Fruit fly (Drosophila melanogaster) whole organism, embryonic: Measurements from ENCODE around the gene CG42795.

Experiments
- ATbp ChIP-seq: fragments of 200-800 bp; sonication (Bioruptor generic); optimal IDR thresholded peaks from 2 replicates; lab custom pipeline; 2017; ENCODE audit warnings: missing biosample characterization, mild to moderate bottlenecking, missing genetic modification characterization, missing genetic modification reagents
- Atf-2 ChIP-seq: fragments of 200-800 bp; sonication (Bioruptor generic); optimal IDR thresholded peaks from 2 replicates; lab custom pipeline; 2016; ENCODE audit warnings: missing biosample characterization, missing genetic modification characterization
- B-H2 ChIP-seq: fragments of 200-800 bp; sonication (Bioruptor generic); optimal IDR thresholded peaks from 2 replicates; lab custom pipeline; 2018; ENCODE audit warnings: missing biosample characterization, mild to moderate bottlenecking, missing genetic modification characterization
- CG10431 ChIP-seq: fragments of 200-800 bp; sonication (Bioruptor generic); optimal IDR thresholded peaks from 3 replicates; lab custom pipeline; 2018; ENCODE audit warnings: missing biosample characterization, mild to moderate bottlenecking, missing genetic modification characterization
- CG12071 ChIP-seq: fragments of 200-800 bp; sonication (Bioruptor generic); optimal IDR thresholded peaks from 3 replicates; lab custom pipeline; 2018; ENCODE audit warnings: missing biosample characterization, mild to moderate bottlenecking, missing genetic modification characterization
- CG12104 ChIP-seq: fragments of 200-800 bp; sonication (Bioruptor generic); optimal IDR thresholded peaks from 3 replicates; lab custom pipeline; 2016; ENCODE audit warnings: missing biosample characterization, missing genetic modification characterization
- CG12236 ChIP-seq: fragments of 200-800 bp; sonication (Bioruptor generic); optimal IDR thresholded peaks from 2 replicates; lab custom pipeline; 2016; ENCODE audit warnings: missing biosample characterization, missing genetic modification characterization
- CG12659 ChIP-seq: fragments of 200-800 bp; sonication (Bioruptor generic); optimal IDR thresholded peaks from 3 replicates; lab custom pipeline; 2017; ENCODE audit warnings: mild to moderate bottlenecking, missing biosample characterization, missing genetic modification reagents, missing genetic modification characterization
- CG13894 ChIP-seq: fragments of 200-800 bp; sonication (Bioruptor generic); optimal IDR thresholded peaks from 3 replicates; lab custom pipeline; 2018; ENCODE audit warnings: missing biosample characterization, mild to moderate bottlenecking, missing genetic modification characterization, moderate library complexity
- CG14014 ChIP-seq: fragments of 200-800 bp; sonication (Bioruptor generic); IDR thresholded peaks from 2 replicates; pipeline ENCODE4 v1.3.6; 2022; ENCODE audit warnings: missing biosample characterization, missing genetic modification characterization
- CG14050 ChIP-seq: fragments of 200-800 bp; sonication (Bioruptor generic); IDR thresholded peaks from 3 replicates; pipeline ENCODE4 v1.3.6; 2022; ENCODE audit warnings: missing biosample characterization, missing genetic modification characterization
- CG14710 ChIP-seq: fragments of 200-800 bp; sonication (Bioruptor generic); optimal IDR thresholded peaks from 3 replicates; lab custom pipeline; 2019; ENCODE audit warnings: missing biosample characterization, mild to moderate bottlenecking, missing genetic modification characterization, moderate library complexity
- CG16863 ChIP-seq: fragments of 200-800 bp; sonication (Bioruptor generic); optimal IDR thresholded peaks from 3 replicates; lab custom pipeline; 2016; ENCODE audit warnings: missing biosample characterization, missing genetic modification characterization
- CG17912 ChIP-seq: fragments of 200-800 bp; sonication (Bioruptor generic); optimal IDR thresholded peaks from 2 replicates; lab custom pipeline; 2018; ENCODE audit warnings: missing biosample characterization, mild to moderate bottlenecking, missing genetic modification characterization
- CG18764 ChIP-seq: fragments of 200-800 bp; sonication (Bioruptor generic); optimal IDR thresholded peaks from 3 replicates; lab custom pipeline; 2016; ENCODE audit warnings: missing biosample characterization, missing genetic modification characterization
- CG2889 ChIP-seq: fragments of 200-800 bp; sonication (Bioruptor generic); IDR thresholded peaks from 3 replicates; pipeline ENCODE4 v1.3.6; 2022; ENCODE audit warnings: missing biosample characterization, missing genetic modification characterization
- CG34422 ChIP-seq: fragments of 200-800 bp; sonication (Bioruptor generic); IDR thresholded peaks from 3 replicates; pipeline ENCODE4 v1.3.6; 2022; ENCODE audit warnings: missing biosample characterization, missing genetic modification characterization
- CG4854 ChIP-seq: fragments of 200-800 bp; sonication (Bioruptor generic); optimal IDR thresholded peaks from 2 replicates; lab custom pipeline; 2016; ENCODE audit warnings: missing biosample characterization, missing genetic modification characterization, inconsistent platforms
- CG7271 ChIP-seq: fragments of 200-800 bp; sonication (Bioruptor generic); optimal IDR thresholded peaks from 2 replicates; lab custom pipeline; 2018; ENCODE audit warnings: missing biosample characterization, mild to moderate bottlenecking, missing genetic modification characterization, moderate library complexity
- CG7372 ChIP-seq: fragments of 200-800 bp; sonication (Bioruptor generic); IDR thresholded peaks from 2 replicates; pipeline ENCODE4 v1.3.6; 2022; ENCODE audit warnings: missing biosample characterization, missing genetic modification characterization
- CG8290 ChIP-seq, 3 experiments: fragments of 200-800 bp; sonication (Bioruptor generic); optimal IDR thresholded peaks; 2 replicates each; lab custom pipeline; 2016 to 2019; ENCODE audit warnings: missing biosample characterization in 3 of 3, missing genetic modification characterization in 3 of 3, mild to moderate bottlenecking in 2 of 3, moderate library complexity in 1 of 3
- CG8388 ChIP-seq: fragments of 200-800 bp; sonication (Bioruptor generic); optimal IDR thresholded peaks from 2 replicates; lab custom pipeline; 2019; ENCODE audit warnings: missing biosample characterization, mild to moderate bottlenecking, missing genetic modification characterization, moderate library complexity
- CG8765 ChIP-seq: fragments of 200-800 bp; sonication (Bioruptor generic); IDR thresholded peaks from 2 replicates; pipeline ENCODE4 v1.3.6; 2022; ENCODE audit warnings: missing biosample characterization, missing genetic modification characterization
- CG9797 ChIP-seq: fragments of 200-800 bp; sonication (Bioruptor generic); optimal IDR thresholded peaks from 3 replicates; lab custom pipeline; 2018; ENCODE audit warnings: missing biosample characterization, mild to moderate bottlenecking, missing genetic modification characterization
- CG9817 ChIP-seq: fragments of 200-800 bp; sonication (Bioruptor generic); optimal IDR thresholded peaks from 2 replicates; lab custom pipeline; 2018; ENCODE audit warnings: missing biosample characterization, mild to moderate bottlenecking, missing genetic modification characterization, moderate library complexity
- CHES-1-like ChIP-seq: fragments of 200-800 bp; sonication (Bioruptor generic); optimal IDR thresholded peaks from 2 replicates; lab custom pipeline; 2016; ENCODE audit warnings: missing biosample characterization, missing genetic modification characterization
- CTCF ChIP-seq: fragments of 200-800 bp; sonication (Bioruptor generic); optimal IDR thresholded peaks from 2 replicates; lab custom pipeline; 2017; ENCODE audit warnings: missing biosample characterization, mild to moderate bottlenecking, missing genetic modification characterization, moderate library complexity
- HLH4C ChIP-seq: fragments of 200-800 bp; sonication (Bioruptor generic); IDR thresholded peaks from 3 replicates; pipeline ENCODE4 v1.3.6; 2022; ENCODE audit warnings: missing biosample characterization, missing genetic modification characterization; ENCODE audit not compliant: partially characterized antibody
- HmgD ChIP-seq: fragments of 200-800 bp; sonication (Bioruptor generic); optimal IDR thresholded peaks from 3 replicates; lab custom pipeline; 2016; ENCODE audit warnings: missing biosample characterization, missing genetic modification characterization
- HmgZ ChIP-seq: fragments of 200-800 bp; sonication (Bioruptor generic); optimal IDR thresholded peaks from 2 replicates; lab custom pipeline; 2018; ENCODE audit warnings: missing biosample characterization, mild to moderate bottlenecking, missing genetic modification characterization
- Hr51 ChIP-seq, 2 experiments: fragments of 200-800 bp; sonication (Bioruptor generic); optimal IDR thresholded peaks; 2 replicates in 1 of 2; 3 replicates in 1 of 2; lab custom pipeline; 2016 to 2018; ENCODE audit warnings: missing biosample characterization in 2 of 2, missing genetic modification characterization in 2 of 2, mild to moderate bottlenecking in 1 of 2, moderate library complexity in 1 of 2
- Nf-YA ChIP-seq: fragments of 200-800 bp; sonication (Bioruptor generic); IDR thresholded peaks from 2 replicates; pipeline ENCODE4 v1.3.6; 2022; ENCODE audit warnings: missing biosample characterization, missing genetic modification characterization
- Ptx1 ChIP-seq: fragments of 200-800 bp; sonication (Bioruptor generic); IDR thresholded peaks from 2 replicates; pipeline ENCODE4 v1.3.6; 2022; ENCODE audit warnings: missing biosample characterization, missing genetic modification characterization
- TFAM ChIP-seq: fragments of 200-800 bp; sonication (Bioruptor generic); optimal IDR thresholded peaks from 2 replicates; lab custom pipeline; 2017; ENCODE audit warnings: missing biosample characterization, missing genetic modification characterization, inconsistent platforms
- amos ChIP-seq: fragments of 200-800 bp; sonication (Bioruptor generic); IDR thresholded peaks from 2 replicates; pipeline ENCODE4 v1.3.6; 2022; ENCODE audit warnings: missing biosample characterization, missing genetic modification characterization; ENCODE audit not compliant: partially characterized antibody
- az2 ChIP-seq: fragments of 200-800 bp; sonication (Bioruptor generic); optimal IDR thresholded peaks from 3 replicates; lab custom pipeline; 2016; ENCODE audit warnings: missing biosample characterization, missing genetic modification characterization
- br ChIP-seq: fragments of >200 bp; optimal IDR thresholded peaks from 2 replicates; lab custom pipeline; 2017
- btn ChIP-seq: fragments of 200-800 bp; sonication (Bioruptor generic); optimal IDR thresholded peaks from 2 replicates; lab custom pipeline; 2016; ENCODE audit warnings: missing biosample characterization, missing genetic modification characterization
- dysf ChIP-seq: fragments of 200-800 bp; sonication (Bioruptor generic); IDR thresholded peaks from 3 replicates; pipeline ENCODE4 v1.3.6; 2022; ENCODE audit warnings: missing biosample characterization, missing genetic modification characterization
- luna ChIP-seq: fragments of 200-800 bp; sonication (Bioruptor generic); optimal IDR thresholded peaks from 2 replicates; lab custom pipeline; 2016; ENCODE audit warnings: missing biosample characterization, missing genetic modification characterization
- oc ChIP-seq: fragments of 200-800 bp; sonication (Bioruptor generic); optimal IDR thresholded peaks from 2 replicates; lab custom pipeline; 2018; ENCODE audit warnings: missing biosample characterization, mild to moderate bottlenecking, missing genetic modification characterization, moderate library complexity
- pan ChIP-seq, 4 experiments: fragments of >200 bp in 3 of 4; fragments of 200-800 bp in 1 of 4; sonication (Bioruptor generic) in 1 of 4; optimal IDR thresholded peaks in 3 of 4; IDR thresholded peaks in 1 of 4; 2 replicates each; pipeline versions ENCODE4 v1.3.6 to Lab custom; 2017 to 2022; ENCODE audit warnings: missing biosample characterization in 2 of 4, missing genetic modification characterization in 2 of 4, mixed read lengths in 1 of 4
- pho ChIP-seq: fragments of 200-800 bp; sonication (Bioruptor generic); optimal IDR thresholded peaks from 2 replicates; lab custom pipeline; 2016; ENCODE audit warnings: missing biosample characterization, missing genetic modification characterization
- salm ChIP-seq: fragments of 200-800 bp; sonication (Bioruptor generic); optimal IDR thresholded peaks from 2 replicates; lab custom pipeline; 2018; ENCODE audit warnings: missing biosample characterization, mild to moderate bottlenecking, missing genetic modification characterization
- sc ChIP-seq, 3 experiments: fragments of >200 bp in 2 of 3; fragments of 200-800 bp in 1 of 3; sonication (Bioruptor generic) in 1 of 3; optimal IDR thresholded peaks; 2 replicates in 2 of 3; 3 replicates in 1 of 3; lab custom pipeline; 2017; ENCODE audit warnings: mild to moderate bottlenecking in 1 of 3, missing biosample characterization in 1 of 3, missing genetic modification characterization in 1 of 3, missing genetic modification reagents in 1 of 3
- scrt ChIP-seq: fragments of 200-800 bp; sonication (Bioruptor generic); optimal IDR thresholded peaks from 2 replicates; lab custom pipeline; 2018; ENCODE audit warnings: missing biosample characterization, mild to moderate bottlenecking, missing genetic modification characterization, moderate library complexity
- sisA ChIP-seq: fragments of 200-800 bp; sonication (Bioruptor generic); IDR thresholded peaks from 2 replicates; pipeline ENCODE4 v1.3.6; 2022; ENCODE audit warnings: missing biosample characterization, missing genetic modification characterization
- slou ChIP-seq: fragments of 200-800 bp; sonication (Bioruptor generic); optimal IDR thresholded peaks from 3 replicates; lab custom pipeline; 2016; ENCODE audit warnings: missing biosample characterization, missing genetic modification characterization
- sug ChIP-seq: fragments of 200-800 bp; optimal IDR thresholded peaks from 2 replicates; lab custom pipeline; 2019; ENCODE audit warnings: missing biosample characterization, mild to moderate bottlenecking, missing genetic modification characterization, moderate library complexity
- twi ChIP-seq: fragments of 200-800 bp; optimal IDR thresholded peaks from 2 replicates; lab custom pipeline; 2019; ENCODE audit warnings: missing biosample characterization, mild to moderate bottlenecking, missing genetic modification characterization, moderate library complexity

CG42795 gene

dm6 chr3R:10261800-10262199 lies 36.3 kb downstream of the CG42795 start, which contains the start of the genes Sirt6 and pont (continued):
- TF ChIP-seq B-H2 (GFP tag; lab: Kevin White, UChicago) = peak; percentile 75
- TF ChIP-seq CG8388 (GFP tag; lab: Kevin White, UChicago) = peak; percentile 97
- no peak for TF ChIP-seq HLH4C (GFP tag; lab: Robert Waterston, UW)
- TF ChIP-seq CG14050 (GFP tag; lab: Robert Waterston, UW) = no peak
- TF ChIP-seq sug (tag; lab: Kevin White, UChicago) = peak; percentile 91
- no peak for TF ChIP-seq sisA (GFP tag; lab: Robert Waterston, UW)
- TF ChIP-seq Nf-YA = no peak
- TF ChIP-seq CG7372 (GFP tag; lab: Robert Waterston, UW) = no peak
- peak; percentile 92 for TF ChIP-seq HmgZ (tag; lab: Kevin White, UChicago)
- no peak for TF ChIP-seq HmgD (GFP tag; lab: Kevin White, UChicago)
- no peak for TF ChIP-seq dysf (GFP tag; lab: Robert Waterston, UW)
- peak; percentile 97 for TF ChIP-seq CG12659
- peak; percentile 99 for TF ChIP-seq CG14710
- TF ChIP-seq CG4854 (GFP tag; lab: Kevin White, UChicago) = peak; percentile 8
- peak; percentile 93 for TF ChIP-seq CG12104 (GFP tag; lab: Kevin White, UChicago)
- TF ChIP-seq luna = no peak
- peak; percentile 44 for TF ChIP-seq pho (GFP tag; lab: Kevin White, UChicago)
- peak; percentile 87 for TF ChIP-seq slou
- peak; percentile 25 for TF ChIP-seq CTCF (GFP tag; lab: Kevin White, UChicago)
- peak; percentile 91 for TF ChIP-seq salm (tag; lab: Kevin White, UChicago)
- TF ChIP-seq CG13894 (tag; lab: Kevin White, UChicago) = peak; percentile 93
- peak; percentile 51 for TF ChIP-seq CG12071
- no peak for TF ChIP-seq br (lab: Kevin White, UChicago)
- peak; percentile 88 for TF ChIP-seq CG18764 (GFP tag; lab: Kevin White, UChicago)
- peak; percentile 2 for TF ChIP-seq Atf-2 (GFP tag; lab: Kevin White, UChicago)
- TF ChIP-seq pan (optimal IDR thresholded peaks at IDR 0.05; lab: Kevin White, UChicago) = no peak
- no peak for TF ChIP-seq pan (GFP tag; optimal IDR thresholded peaks at IDR 0.05 in 1 of 2, IDR thresholded peaks at IDR 0.05 in 1 of 2)
- TF ChIP-seq amos (GFP tag; lab: Robert Waterston, UW) = no peak
- TF ChIP-seq CG14014 (GFP tag; lab: Robert Waterston, UW) = no peak
- peak; percentile 96 for TF ChIP-seq CG7271 (tag; lab: Kevin White, UChicago)
- TF ChIP-seq CG8765 (GFP tag; lab: Robert Waterston, UW) = no peak
- no peak for TF ChIP-seq Ptx1
- TF ChIP-seq CG9797 (GFP tag; lab: Kevin White, UChicago) = peak; percentile 78
- TF ChIP-seq, all 482 proteins: peak for 271

- TF ChIP-seq btn (peak; percentile 45), CG16863 (peak; percentile 87), CG10431 (GFP tag; lab: Kevin White, UChicago) (peak; percentile 42), CG12071 (peak; percentile 70), CG12236 (GFP tag; lab: Kevin White, UChicago) (peak; percentile 79), TFAM (GFP tag; lab: Kevin White, UChicago) (no peak), scrt (GFP tag; lab: Kevin White, UChicago) (peak; percentile 41), HmgZ (tag; lab: Kevin White, UChicago) (peak; percentile 91), CG34422 (GFP tag; lab: Robert Waterston, UW) (no peak), CG9817 (tag; lab: Kevin White, UChicago) (peak; percentile 93), CG8290 (GFP tag; optimal IDR thresholded peaks at IDR 0.05; lab: Kevin White, UChicago) (peak; percentile 84), CG8290 (tag; optimal IDR thresholded peaks at IDR 0.05; lab: Kevin White, UChicago) (peak in 1 of 2 experiments; percentile 92), CHES-1-like (GFP tag; lab: Kevin White, UChicago) (peak; percentile 95), az2 (GFP tag; lab: Kevin White, UChicago) (peak; percentile 88), oc (tag; lab: Kevin White, UChicago) (peak; percentile 38), CG2889 (no peak), sc (optimal IDR thresholded peaks at IDR 0.05; lab: Kevin White, UChicago) (no peak), sc (GFP tag; optimal IDR thresholded peaks at IDR 0.05; lab: Kevin White, UChicago) (peak; percentile 10), ATbp (GFP tag; lab: Kevin White, UChicago) (peak; percentile 50), Hr51 (GFP tag; optimal IDR thresholded peaks at IDR 0.05; lab: Kevin White, UChicago) (peak; percentile 77 to 93), twi (peak; percentile 59), CG17912 (peak; percentile 70)
Observed at dm6 chr3R:10263972-10264536, 38.6 kb downstream of the CG42795 start, which contains the start of gene Nuak. Gene Nuak (plus strand): TSS chr3R:10264306.
